Fruit fly (Drosophila melanogaster) whole organism, embryonic: ENCODE measurements around the gene Kah.

ENCODE experiments used
- Atf6 ChIP-seq: fragments of 200-800 bp; sonication (Bioruptor generic); IDR thresholded peaks from 2 replicates; pipeline ENCODE4 v1.3.6; 2022; ENCODE audit warnings: missing biosample characterization, missing genetic modification characterization
- C15 ChIP-seq: fragments of 200-800 bp; sonication (Bioruptor generic); IDR thresholded peaks from 3 replicates; pipeline ENCODE4 v1.3.6; 2022; ENCODE audit warnings: missing biosample characterization, missing genetic modification characterization
- CG12942 ChIP-seq: fragments of 200-800 bp; sonication (Bioruptor generic); optimal IDR thresholded peaks from 3 replicates; lab custom pipeline; 2016; ENCODE audit warnings: missing biosample characterization, missing genetic modification characterization
- CG13424 ChIP-seq: fragments of 200-800 bp; sonication (Bioruptor generic); optimal IDR thresholded peaks from 2 replicates; lab custom pipeline; 2019; ENCODE audit warnings: missing biosample characterization, mild to moderate bottlenecking, missing genetic modification characterization, moderate library complexity
- CG13775 ChIP-seq: fragments of 200-800 bp; sonication (Bioruptor generic); optimal IDR thresholded peaks from 3 replicates; lab custom pipeline; 2017; ENCODE audit warnings: missing biosample characterization, mild to moderate bottlenecking, missing genetic modification characterization
- CG17359 ChIP-seq: fragments of 200-800 bp; sonication (Bioruptor generic); optimal IDR thresholded peaks from 3 replicates; lab custom pipeline; 2018; ENCODE audit warnings: missing biosample characterization, mild to moderate bottlenecking, missing genetic modification characterization, moderate library complexity
- CG1792 ChIP-seq: fragments of 200-800 bp; sonication (Bioruptor generic); optimal IDR thresholded peaks from 2 replicates; lab custom pipeline; 2016; ENCODE audit warnings: missing biosample characterization, missing genetic modification characterization
- CG30431 ChIP-seq: fragments of 200-800 bp; sonication (Bioruptor generic); optimal IDR thresholded peaks from 2 replicates; lab custom pipeline; 2017; ENCODE audit warnings: missing biosample characterization, missing genetic modification characterization
- CG34224 ChIP-seq: fragments of 200-800 bp; sonication (Bioruptor generic); IDR thresholded peaks from 3 replicates; pipeline ENCODE4 v1.3.6; 2022; ENCODE audit warnings: missing biosample characterization, missing genetic modification characterization; ENCODE audit not compliant: partially characterized antibody
- CG34376 ChIP-seq: fragments of 200-800 bp; sonication (Bioruptor generic); optimal IDR thresholded peaks from 2 replicates; lab custom pipeline; 2018; ENCODE audit warnings: missing biosample characterization, mild to moderate bottlenecking, missing genetic modification characterization
- CG3847 ChIP-seq: fragments of 200-800 bp; sonication (Bioruptor generic); IDR thresholded peaks from 2 replicates; pipeline ENCODE4 v1.3.6; 2022; ENCODE audit warnings: missing biosample characterization, missing genetic modification characterization
- CG4360 ChIP-seq: fragments of 200-800 bp; sonication (Bioruptor generic); IDR thresholded peaks from 2 replicates; pipeline ENCODE4 v1.3.6; 2022; ENCODE audit warnings: missing biosample characterization, missing genetic modification characterization
- CG43689 ChIP-seq: fragments of 200-800 bp; sonication (Bioruptor generic); IDR thresholded peaks from 2 replicates; pipeline ENCODE4 v1.3.6; 2022; ENCODE audit warnings: missing biosample characterization, missing genetic modification characterization
- CG6683 ChIP-seq: fragments of 200-800 bp; sonication (Bioruptor generic); optimal IDR thresholded peaks from 2 replicates; lab custom pipeline; 2017; ENCODE audit warnings: missing biosample characterization, mild to moderate bottlenecking, missing genetic modification characterization, missing genetic modification reagents
- CG7372 ChIP-seq: fragments of 200-800 bp; sonication (Bioruptor generic); IDR thresholded peaks from 2 replicates; pipeline ENCODE4 v1.3.6; 2022; ENCODE audit warnings: missing biosample characterization, missing genetic modification characterization
- CG8290 ChIP-seq, 3 experiments: fragments of 200-800 bp; sonication (Bioruptor generic); optimal IDR thresholded peaks; 2 replicates each; lab custom pipeline; 2016 to 2019; ENCODE audit warnings: missing biosample characterization in 3 of 3, missing genetic modification characterization in 3 of 3, mild to moderate bottlenecking in 2 of 3, moderate library complexity in 1 of 3
- CG9876 ChIP-seq: fragments of 200-800 bp; sonication (Bioruptor generic); optimal IDR thresholded peaks from 2 replicates; lab custom pipeline; 2016; ENCODE audit warnings: missing biosample characterization, missing genetic modification characterization
- D19B ChIP-seq: fragments of 200-800 bp; sonication (Bioruptor generic); optimal IDR thresholded peaks from 2 replicates; lab custom pipeline; 2017; ENCODE audit warnings: missing biosample characterization, mild to moderate bottlenecking, missing genetic modification characterization
- Deaf1 ChIP-seq: fragments of 200-800 bp; optimal IDR thresholded peaks from 3 replicates; lab custom pipeline; 2019; ENCODE audit warnings: missing biosample characterization, mild to moderate bottlenecking, missing genetic modification characterization, moderate library complexity
- Dp ChIP-seq: fragments of 200-800 bp; sonication (Bioruptor generic); optimal IDR thresholded peaks from 2 replicates; lab custom pipeline; 2018; ENCODE audit warnings: missing biosample characterization, mild to moderate bottlenecking, missing genetic modification characterization, moderate library complexity
- Elba2 ChIP-seq: fragments of 200-800 bp; sonication (Bioruptor generic); optimal IDR thresholded peaks from 3 replicates; lab custom pipeline; 2016; ENCODE audit warnings: missing biosample characterization, missing genetic modification characterization
- Ets97D ChIP-seq: fragments of 200-800 bp; sonication (Bioruptor generic); optimal IDR thresholded peaks from 3 replicates; lab custom pipeline; 2016; ENCODE audit warnings: missing biosample characterization, missing genetic modification characterization
- H2.0 ChIP-seq: fragments of 200-800 bp; sonication (Bioruptor generic); IDR thresholded peaks from 2 replicates; pipeline ENCODE4 v1.3.6; 2022; ENCODE audit warnings: missing biosample characterization, missing genetic modification characterization
- Hand ChIP-seq: fragments of 200-800 bp; sonication (Bioruptor generic); optimal IDR thresholded peaks from 2 replicates; lab custom pipeline; 2017; ENCODE audit warnings: mild to moderate bottlenecking, missing biosample characterization, missing genetic modification reagents, missing genetic modification characterization
- Lpt ChIP-seq: fragments of >200 bp; optimal IDR thresholded peaks from 2 replicates; lab custom pipeline; 2018; ENCODE audit warnings: missing biosample characterization, missing genetic modification characterization
- Pdp1 ChIP-seq, 2 experiments: fragments of 200-800 bp; sonication (Bioruptor generic); optimal IDR thresholded peaks; 3 replicates each; lab custom pipeline; 2016; ENCODE audit warnings: missing biosample characterization in 2 of 2, missing genetic modification characterization in 2 of 2, mild to moderate bottlenecking in 1 of 2, moderate library complexity in 1 of 2
- Side ChIP-seq: fragments of 200-800 bp; sonication (Bioruptor generic); optimal IDR thresholded peaks from 2 replicates; lab custom pipeline; 2016; ENCODE audit warnings: missing biosample characterization, missing genetic modification characterization
- Spps ChIP-seq: fragments of 200-800 bp; sonication (Bioruptor generic); optimal IDR thresholded peaks from 2 replicates; lab custom pipeline; 2018; ENCODE audit warnings: missing biosample characterization, mild to moderate bottlenecking, missing genetic modification characterization
- Trl ChIP-seq, 3 experiments: fragments of >200 bp in 2 of 3; fragments of 200-800 bp in 1 of 3; sonication (Bioruptor generic) in 1 of 3; optimal IDR thresholded peaks; 2 replicates in 1 of 3; 3 replicates in 2 of 3; lab custom pipeline; 2016 to 2017; ENCODE audit warnings: missing biosample characterization in 1 of 3, missing genetic modification characterization in 1 of 3
- abd-A ChIP-seq: fragments of 200-800 bp; sonication (Bioruptor generic); optimal IDR thresholded peaks from 3 replicates; lab custom pipeline; 2019; ENCODE audit warnings: missing biosample characterization, mild to moderate bottlenecking, missing genetic modification characterization, moderate library complexity
- al ChIP-seq: fragments of 200-800 bp; sonication (Bioruptor generic); IDR thresholded peaks from 2 replicates; pipeline ENCODE4 v1.3.6; 2022; ENCODE audit warnings: missing biosample characterization, missing genetic modification characterization
- bsh ChIP-seq, 2 experiments: fragments of 200-800 bp; sonication (Bioruptor generic); optimal IDR thresholded peaks; 2 replicates each; lab custom pipeline; 2017 to 2018; ENCODE audit warnings: mild to moderate bottlenecking in 2 of 2, missing biosample characterization in 2 of 2, missing genetic modification characterization in 2 of 2, moderate library complexity in 1 of 2
- corto ChIP-seq: fragments of 200-800 bp; sonication (Bioruptor generic); optimal IDR thresholded peaks from 2 replicates; lab custom pipeline; 2016; ENCODE audit warnings: missing biosample characterization, mild to moderate bottlenecking, missing genetic modification characterization, moderate library complexity
- dati ChIP-seq: fragments of 200-800 bp; sonication (Bioruptor generic); IDR thresholded peaks from 2 replicates; pipeline ENCODE4 v1.3.6; 2022; ENCODE audit warnings: missing biosample characterization, missing genetic modification characterization
- dysf ChIP-seq: fragments of 200-800 bp; sonication (Bioruptor generic); IDR thresholded peaks from 3 replicates; pipeline ENCODE4 v1.3.6; 2022; ENCODE audit warnings: missing biosample characterization, missing genetic modification characterization
- her ChIP-seq: fragments of 200-800 bp; sonication (Bioruptor generic); optimal IDR thresholded peaks from 2 replicates; lab custom pipeline; 2016; ENCODE audit warnings: missing biosample characterization, missing genetic modification characterization
- kni ChIP-seq: fragments of 200-800 bp; sonication (Bioruptor generic); optimal IDR thresholded peaks from 3 replicates; lab custom pipeline; 2017; ENCODE audit warnings: mild to moderate bottlenecking, missing biosample characterization, missing genetic modification reagents, missing genetic modification characterization
- nau ChIP-seq: fragments of 200-800 bp; sonication (Bioruptor generic); optimal IDR thresholded peaks from 3 replicates; lab custom pipeline; 2017; ENCODE audit warnings: missing biosample characterization, mild to moderate bottlenecking, missing genetic modification characterization, missing genetic modification reagents
- nom ChIP-seq: fragments of 200-800 bp; sonication (Bioruptor generic); optimal IDR thresholded peaks from 2 replicates; lab custom pipeline; 2017; ENCODE audit warnings: missing biosample characterization, missing genetic modification characterization, mild to moderate bottlenecking, moderate library complexity, missing genetic modification reagents
- slbo ChIP-seq: fragments of 200-800 bp; sonication (Bioruptor generic); IDR thresholded peaks from 2 replicates; pipeline ENCODE4 v1.3.6; 2022; ENCODE audit warnings: missing biosample characterization, missing genetic modification characterization
- tna ChIP-seq: fragments of 200-800 bp; sonication (Bioruptor generic); IDR thresholded peaks from 2 replicates; pipeline ENCODE4 v1.3.6; 2022; ENCODE audit warnings: missing biosample characterization, missing genetic modification characterization; ENCODE audit not compliant: partially characterized antibody
- ttk ChIP-seq: fragments of 200-800 bp; sonication (Bioruptor generic); IDR thresholded peaks from 2 replicates; pipeline ENCODE4 v2.1.2; 2022; ENCODE audit warnings: missing biosample characterization, missing genetic modification characterization
- unc-4 ChIP-seq: fragments of 200-800 bp; sonication (Bioruptor generic); IDR thresholded peaks from 2 replicates; pipeline ENCODE4 v1.3.6; 2022; ENCODE audit warnings: missing biosample characterization, missing genetic modification characterization; ENCODE audit not compliant: partially characterized antibody
- vfl ChIP-seq: fragments of 200-800 bp; sonication (Bioruptor generic); optimal IDR thresholded peaks from 2 replicates; lab custom pipeline; 2016; ENCODE audit warnings: missing biosample characterization, missing genetic modification characterization

The Kah gene

DNA sequence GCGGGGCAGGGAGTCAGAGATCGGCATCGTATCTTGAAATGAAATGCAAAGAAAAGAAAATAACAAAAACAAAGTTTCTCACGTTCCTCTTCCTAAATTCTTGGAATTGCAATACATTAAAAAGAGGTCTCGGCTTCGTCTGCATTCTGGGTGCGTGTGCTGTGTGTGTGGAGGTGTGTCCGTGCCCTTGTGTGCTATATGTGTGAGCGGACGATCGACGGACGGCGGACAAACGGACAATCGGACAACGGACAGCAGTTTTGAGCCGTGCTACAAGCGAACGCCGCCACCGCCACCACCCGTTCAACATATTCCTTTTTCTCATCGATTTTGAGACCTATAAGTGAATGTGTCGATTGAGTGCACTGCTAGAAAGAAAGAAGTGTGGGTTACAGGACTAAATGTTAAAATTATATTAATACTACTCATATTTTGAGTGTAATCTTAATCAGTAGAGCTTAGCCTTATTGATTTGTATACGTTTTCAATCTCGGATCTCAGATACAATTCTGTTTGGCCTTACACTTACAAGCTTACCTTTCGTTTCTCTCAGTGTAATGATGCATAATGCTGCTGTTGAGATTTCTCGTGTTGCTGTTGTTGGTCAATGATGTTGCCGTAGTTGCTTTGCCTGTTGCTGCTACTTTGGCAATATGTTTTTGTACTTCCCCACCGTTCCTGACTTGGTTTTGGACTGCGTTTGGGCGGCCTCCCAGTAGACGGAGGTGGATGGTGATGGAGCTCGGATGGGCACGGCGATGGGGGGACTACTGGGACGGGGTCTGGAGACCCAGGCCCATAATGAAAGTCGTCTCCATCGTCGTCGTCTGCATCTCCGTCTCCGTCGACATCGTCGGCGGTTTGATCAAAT, 32.3 kb upstream of the Kah start (continued):
- TF ChIP-seq D19B (GFP tag; lab: Kevin White, UChicago) (no peak), Deaf1 (tag; lab: Kevin White, UChicago) (peak; percentile 27)

DNA sequence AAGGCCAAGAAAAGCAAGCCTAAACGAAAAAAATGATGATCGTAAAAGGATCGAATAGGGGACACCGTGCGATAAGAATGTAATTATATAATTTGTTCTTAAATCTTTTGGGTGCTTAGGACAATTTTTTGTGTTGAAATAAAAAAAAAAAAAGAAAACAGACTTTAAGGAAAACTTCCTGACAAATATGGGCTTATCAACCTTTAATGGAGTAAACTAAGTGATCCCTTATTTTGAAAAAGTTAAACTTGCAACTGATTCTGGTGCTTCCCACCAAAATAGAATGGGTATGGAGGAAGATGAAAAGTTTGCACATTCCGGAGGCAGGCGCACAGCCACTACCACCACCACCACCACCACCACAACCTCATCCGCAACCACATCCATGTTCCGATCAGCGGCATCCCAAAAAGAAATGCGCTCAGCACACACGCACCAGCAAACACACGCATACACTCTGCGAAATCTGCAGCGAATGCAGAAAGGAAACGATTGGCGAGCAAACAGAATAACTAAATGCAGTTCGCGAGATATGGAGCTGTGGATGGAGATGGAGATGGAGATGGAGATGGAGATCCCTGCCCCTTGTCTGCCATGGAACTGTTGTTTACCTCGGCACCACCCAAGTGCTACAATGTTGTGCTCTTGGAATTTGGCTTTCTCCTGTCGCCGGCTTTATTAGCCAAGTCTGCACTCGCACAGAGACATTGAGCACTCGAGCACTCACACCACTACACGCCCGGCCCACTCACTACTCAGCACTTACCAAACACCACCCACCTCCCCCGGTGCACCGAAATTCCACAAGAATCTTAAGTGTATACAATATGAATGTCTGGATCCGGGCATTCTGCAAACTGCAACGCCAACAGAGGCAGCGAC, 30.6 kb upstream of the Kah start:
- TF ChIP-seq Atf6 (GFP tag; lab: Robert Waterston, UW) (no peak), corto (GFP tag; lab: Kevin White, UChicago) (peak; percentile 37), Pdp1 (GFP tag; optimal IDR thresholded peaks at IDR 0.05; lab: Kevin White, UChicago) (peak in 1 of 2 experiments; percentile 31), abd-A (no peak), H2.0 (GFP tag; lab: Robert Waterston, UW) (no peak), bsh (GFP tag; optimal IDR thresholded peaks at IDR 0.05; lab: Kevin White, UChicago) (peak in 1 of 2 experiments; percentile 81), her (no peak), CG8290 (GFP tag; optimal IDR thresholded peaks at IDR 0.05; lab: Kevin White, UChicago) (no peak), CG8290 (tag; optimal IDR thresholded peaks at IDR 0.05; lab: Kevin White, UChicago) (no peak), Hand (GFP tag; lab: Kevin White, UChicago) (no peak), unc-4 (GFP tag; lab: Robert Waterston, UW) (no peak), CG4360 (GFP tag; lab: Robert Waterston, UW) (no peak), CG12942 (no peak), CG17359 (tag; lab: Kevin White, UChicago) (no peak), Elba2 (GFP tag; lab: Kevin White, UChicago) (no peak), CG9876 (no peak), CG6683 (GFP tag; lab: Kevin White, UChicago) (no peak), al (GFP tag; lab: Robert Waterston, UW) (no peak), CG34376 (GFP tag; lab: Kevin White, UChicago) (no peak), Ets97D (no peak), nau (GFP tag; lab: Kevin White, UChicago) (no peak), Side (no peak), dysf (GFP tag; lab: Robert Waterston, UW) (no peak), CG43689 (GFP tag; lab: Robert Waterston, UW) (no peak), vfl (no peak), Trl (optimal IDR thresholded peaks at IDR 0.05; lab: Kevin White, UChicago) (no peak), Trl (GFP tag; optimal IDR thresholded peaks at IDR 0.05; lab: Kevin White, UChicago) (no peak), CG7372 (GFP tag; lab: Robert Waterston, UW) (no peak), CG34224 (GFP tag; lab: Robert Waterston, UW) (no peak), dati (no peak), CG13775 (no peak), Lpt (GFP tag; lab: Kevin White, UChicago) (no peak), Spps (no peak), Dp (GFP tag; lab: Kevin White, UChicago) (no peak), tna (no peak), D19B (GFP tag; lab: Kevin White, UChicago) (no peak), ttk (GFP tag; lab: Robert Waterston, UW) (no peak), CG1792 (GFP tag; lab: Kevin White, UChicago) (no peak), kni (GFP tag; lab: Kevin White, UChicago) (no peak), C15 (GFP tag; lab: Robert Waterston, UW) (no peak), CG13424 (tag; lab: Kevin White, UChicago) (no peak), nom (GFP tag; lab: Kevin White, UChicago) (peak; percentile 43), CG3847 (GFP tag; lab: Robert Waterston, UW) (no peak), slbo (GFP tag; lab: Robert Waterston, UW) (no peak), CG30431 (GFP tag; lab: Kevin White, UChicago) (no peak)
